Worm (Caenorhabditis elegans): ENCODE measurements around the gene F40G9.6.

DNA sequence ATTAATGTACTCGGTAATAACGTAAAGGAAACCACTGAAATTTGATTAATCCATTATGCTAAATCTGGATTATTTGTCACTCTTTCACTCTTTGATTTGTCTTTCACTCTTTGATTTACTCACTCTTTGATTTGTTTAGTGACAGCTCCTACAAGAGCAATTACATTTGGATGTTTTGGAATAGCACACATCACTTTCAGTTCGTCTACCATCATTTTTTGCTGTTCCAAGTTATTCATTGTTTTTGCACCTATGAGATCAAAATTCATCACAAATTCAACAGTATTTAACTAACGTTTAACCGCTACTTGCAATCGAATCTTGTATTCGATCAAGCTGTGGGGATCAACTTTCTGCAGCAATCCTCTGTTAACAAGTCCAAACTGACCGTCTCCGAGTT is 30.2 kb upstream of the F40G9.6 start:
- no peak for TF ChIP-seq W03F9.2 (tag; optimal IDR thresholded peaks at IDR 0.05)
- TF ChIP-seq him-1 (tag; optimal IDR thresholded peaks at IDR 0.05): no peak
- TF ChIP-seq dao-5 (tag; optimal IDR thresholded peaks at IDR 0.05): no peak
